Fruit fly (Drosophila melanogaster) whole organism, wandering third instar larva: ENCODE data around the gene pasi2.

Experiments used
- CrebA ChIP-seq: fragments of 200-800 bp; sonication (Bioruptor generic); optimal IDR thresholded peaks from 2 replicates; lab custom pipeline; 2016; ENCODE audit warnings: missing biosample characterization, mild to moderate bottlenecking, missing genetic modification characterization, borderline replicate concordance
- Mio ChIP-seq: sonication (Bioruptor generic); optimal IDR thresholded peaks from 2 replicates; lab custom pipeline; 2016; ENCODE audit warnings: missing biosample characterization, missing genetic modification characterization
- fru ChIP-seq: fragments of 200-800 bp; sonication (Bioruptor generic); optimal IDR thresholded peaks from 3 replicates; lab custom pipeline; 2016; ENCODE audit warnings: missing biosample characterization, mild to moderate bottlenecking, missing genetic modification characterization
- h ChIP-seq: fragments of 200-800 bp; sonication (Bioruptor generic); optimal IDR thresholded peaks from 3 replicates; lab custom pipeline; 2016; ENCODE audit warnings: missing biosample characterization, mild to moderate bottlenecking, missing genetic modification characterization
- jim ChIP-seq: fragments of 175-275, 200-325 bp; sonication (Bioruptor generic); optimal IDR thresholded peaks from 2 replicates; lab custom pipeline; 2016; ENCODE audit warnings: missing biosample characterization, mild to moderate bottlenecking, missing genetic modification characterization
- sv ChIP-seq: fragments of 200-800 bp; sonication (Bioruptor generic); optimal IDR thresholded peaks from 3 replicates; lab custom pipeline; 2016; ENCODE audit warnings: missing biosample characterization, missing genetic modification characterization

- no peak for TF ChIP-seq sv (GFP tag; lab: Kevin White, UChicago)
- TF ChIP-seq CrebA (GFP tag; lab: Kevin White, UChicago), result no peak
- TF ChIP-seq jim (GFP tag; lab: Kevin White, UChicago), result no peak
- TF ChIP-seq h (GFP tag; lab: Kevin White, UChicago), result peak; percentile 24
- no peak for TF ChIP-seq Mio (GFP tag; lab: Kevin White, UChicago)
- TF ChIP-seq fru, result no peak
Observed at dm6 chr3R:9365893-9366500, 31.0 kb downstream of the pasi2 start.
